Fruit fly (Drosophila melanogaster): Measurements from ENCODE around the gene CG14811.

The CG14811 gene

DNA sequence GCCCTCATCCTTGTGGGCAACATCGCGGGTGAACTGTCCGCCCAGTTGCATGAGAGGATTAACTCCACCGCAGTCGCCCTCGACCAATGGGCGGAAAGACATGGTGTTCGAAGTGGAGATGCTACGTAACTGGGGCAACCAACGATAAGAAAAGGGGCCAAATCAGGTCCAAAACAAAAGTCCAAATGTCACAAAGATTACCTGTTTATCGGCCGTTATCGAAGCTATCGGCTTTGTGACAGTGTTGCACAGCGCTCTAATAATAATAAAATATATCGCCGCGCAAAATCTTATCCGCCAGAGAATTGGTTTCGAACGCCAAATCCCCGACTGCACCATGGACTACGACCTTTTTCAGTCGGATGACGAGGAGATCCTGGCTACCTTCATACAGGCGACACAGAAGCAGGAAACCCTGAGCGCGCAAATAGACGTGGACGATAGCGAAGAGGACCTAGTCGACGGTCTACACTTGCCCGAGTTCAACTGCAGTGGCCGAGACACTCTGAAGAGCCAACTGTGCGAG lies 46.5 kb upstream of the CG14811 start, which contains the start of the genes CG14803 and Pex5 (continued):
- TF ChIP-seq CHES-1-like (GFP tag; optimal IDR thresholded peaks at IDR 0.05) (no peak), trh (GFP tag; optimal IDR thresholded peaks at IDR 0.05) (no peak), CG6765 (GFP tag; optimal IDR thresholded peaks at IDR 0.05) (no peak), CG12769 (tag; optimal IDR thresholded peaks at IDR 0.05) (no peak), CG2678 (tag; optimal IDR thresholded peaks at IDR 0.05) (no peak), CG12219 (GFP tag; optimal IDR thresholded peaks at IDR 0.05) (no peak), NFAT (GFP tag; IDR thresholded peaks at IDR 0.05) (no peak), CG7372 (GFP tag; IDR thresholded peaks at IDR 0.05) (no peak), Kr (GFP tag; optimal IDR thresholded peaks at IDR 0.05) (no peak), croc (GFP tag; conservative IDR thresholded peaks at IDR 0.05) (no peak), CG4282 (GFP tag; optimal IDR thresholded peaks at IDR 0.05) (no peak), bigmax (GFP tag; optimal IDR thresholded peaks at IDR 0.05) (no peak), cas (GFP tag; IDR thresholded peaks at IDR 0.05) (no peak), E2f2 (GFP tag; IDR thresholded peaks at IDR 0.05) (peak; percentile 84), CG14965 (GFP tag; optimal IDR thresholded peaks at IDR 0.05; ENCODE audit: borderline replicate concordance) (no peak), jumu (GFP tag; optimal IDR thresholded peaks at IDR 0.05) (no peak), HLHmδ (GFP tag; optimal IDR thresholded peaks at IDR 0.05) (no peak), chinmo (GFP tag; IDR thresholded peaks at IDR 0.05; ENCODE audit: partially characterized antibody) (no peak), Ada2b (GFP tag; IDR thresholded peaks at IDR 0.05) (no peak), Asciz (GFP tag; optimal IDR thresholded peaks at IDR 0.05) (no peak), CG17802 (tag; optimal IDR thresholded peaks at IDR 0.05) (no peak), hth (optimal IDR thresholded peaks at IDR 0.05) (no peak), Sry-δ (GFP tag; optimal IDR thresholded peaks at IDR 0.05) (peak; percentile 43), ap (GFP tag; IDR thresholded peaks at IDR 0.05) (no peak), CG8359 (GFP tag; optimal IDR thresholded peaks at IDR 0.05; ENCODE audit: borderline replicate concordance) (no peak), Hey (tag; optimal IDR thresholded peaks at IDR 0.05) (no peak), sim (GFP tag; IDR thresholded peaks at IDR 0.05) (no peak), zf30C (GFP tag; optimal IDR thresholded peaks at IDR 0.05) (no peak), ab (GFP tag; optimal IDR thresholded peaks at IDR 0.05) (no peak), CG6272 (GFP tag; IDR thresholded peaks at IDR 0.05) (no peak), CG7963 (GFP tag; IDR thresholded peaks at IDR 0.05; ENCODE audit: partially characterized antibody) (peak; percentile 67; the same call in 1 of the 3 replicates), zen2 (GFP tag; IDR thresholded peaks at IDR 0.05; ENCODE audit: partially characterized antibody) (peak; percentile 56; the same call in 2 of the 3 replicates), ems (GFP tag; optimal IDR thresholded peaks at IDR 0.05) (no peak), nau (GFP tag; optimal IDR thresholded peaks at IDR 0.05) (no peak), HLH3B (GFP tag; IDR thresholded peaks at IDR 0.05) (no peak), nom (GFP tag; optimal IDR thresholded peaks at IDR 0.05) (peak; percentile 25), seq (GFP tag; IDR thresholded peaks at IDR 0.05) (no peak), ewg (GFP tag; optimal IDR thresholded peaks at IDR 0.05) (no peak), Doc3 (GFP tag; IDR thresholded peaks at IDR 0.05; ENCODE audit: partially characterized antibody) (peak; percentile 39; the same call in 1 of the 3 replicates), CG1529 (GFP tag; optimal IDR thresholded peaks at IDR 0.05) (no peak), CG2202 (tag; optimal IDR thresholded peaks at IDR 0.05) (no peak), Nf-YC (tag; optimal IDR thresholded peaks at IDR 0.05) (peak; percentile 52), ssp (GFP tag; IDR thresholded peaks at IDR 0.05) (no peak), CG8290 (GFP tag; optimal IDR thresholded peaks at IDR 0.05) (no peak), CG8290 (tag; optimal IDR thresholded peaks at IDR 0.05) (no peak), ara (GFP tag; IDR thresholded peaks at IDR 0.05) (no peak), Usf (GFP tag; optimal IDR thresholded peaks at IDR 0.05) (no peak), Mes4 (GFP tag; optimal IDR thresholded peaks at IDR 0.05) (no peak), pzg (GFP tag; optimal IDR thresholded peaks at IDR 0.05) (peak; percentile 54), CG1647 (GFP tag; optimal IDR thresholded peaks at IDR 0.05) (no peak), Camta (GFP tag; optimal IDR thresholded peaks at IDR 0.05) (no peak), Hmr (GFP tag; optimal IDR thresholded peaks at IDR 0.05) (no peak)
